Fruit fly (Drosophila melanogaster) whole organism, embryonic: ENCODE data around the gene Mrgn1.

Experiments used
- Adf1 ChIP-seq: fragments of 200-800 bp; sonication (Bioruptor generic); IDR thresholded peaks from 2 replicates; pipeline ENCODE4 v1.3.6; 2022; ENCODE audit warnings: missing biosample characterization, missing genetic modification characterization
- Aef1 ChIP-seq: fragments of 200-800 bp; sonication (Bioruptor generic); IDR thresholded peaks from 3 replicates; pipeline ENCODE4 v1.3.6; 2022; ENCODE audit warnings: missing biosample characterization, missing genetic modification characterization
- BEAF-32 ChIP-seq: fragments of 200-800 bp; sonication (Bioruptor generic); optimal IDR thresholded peaks from 3 replicates; lab custom pipeline; 2017; ENCODE audit warnings: missing biosample characterization, missing genetic modification characterization, mild to moderate bottlenecking, moderate library complexity, missing genetic modification reagents
- CG10274 ChIP-seq: fragments of 200-800 bp; sonication (Bioruptor generic); optimal IDR thresholded peaks from 3 replicates; lab custom pipeline; 2017; ENCODE audit warnings: missing biosample characterization, mild to moderate bottlenecking, missing genetic modification characterization
- CG11247 ChIP-seq: fragments of 200-800 bp; sonication (Bioruptor generic); IDR thresholded peaks from 2 replicates; pipeline ENCODE4 v1.3.6; 2022; ENCODE audit warnings: missing biosample characterization, missing genetic modification characterization
- CG11504 ChIP-seq: fragments of 200-800 bp; sonication (Bioruptor generic); optimal IDR thresholded peaks from 3 replicates; lab custom pipeline; 2019; ENCODE audit warnings: missing biosample characterization, mild to moderate bottlenecking, missing genetic modification characterization, moderate library complexity
- CG11695 ChIP-seq: fragments of 200-800 bp; sonication (Bioruptor generic); IDR thresholded peaks from 3 replicates; pipeline ENCODE4 v1.3.6; 2022; ENCODE audit warnings: missing biosample characterization, missing genetic modification characterization
- CG12391 ChIP-seq: fragments of 200-800 bp; sonication (Bioruptor generic); optimal IDR thresholded peaks from 3 replicates; lab custom pipeline; 2018; ENCODE audit warnings: missing biosample characterization, mild to moderate bottlenecking, missing genetic modification characterization, moderate library complexity
- CG12659 ChIP-seq: fragments of 200-800 bp; sonication (Bioruptor generic); optimal IDR thresholded peaks from 3 replicates; lab custom pipeline; 2017; ENCODE audit warnings: mild to moderate bottlenecking, missing biosample characterization, missing genetic modification reagents, missing genetic modification characterization
- CG13775 ChIP-seq: fragments of 200-800 bp; sonication (Bioruptor generic); optimal IDR thresholded peaks from 3 replicates; lab custom pipeline; 2017; ENCODE audit warnings: missing biosample characterization, mild to moderate bottlenecking, missing genetic modification characterization
- CG14441 ChIP-seq: fragments of 200-800 bp; sonication (Bioruptor generic); IDR thresholded peaks from 2 replicates; pipeline ENCODE4 v1.3.6; 2022; ENCODE audit warnings: missing biosample characterization, missing genetic modification characterization
- CG14965 ChIP-seq: fragments of 200-800 bp; sonication (Bioruptor generic); optimal IDR thresholded peaks from 2 replicates; lab custom pipeline; 2016; ENCODE audit warnings: missing biosample characterization, missing genetic modification characterization, borderline replicate concordance
- CG17612 ChIP-seq: fragments of 200-800 bp; sonication (Bioruptor generic); IDR thresholded peaks from 2 replicates; pipeline ENCODE4 v1.3.6; 2022; ENCODE audit warnings: missing biosample characterization, missing genetic modification characterization
- CG2116 ChIP-seq: fragments of 200-800 bp; sonication (Bioruptor generic); optimal IDR thresholded peaks from 3 replicates; lab custom pipeline; 2018; ENCODE audit warnings: missing biosample characterization, mild to moderate bottlenecking, missing genetic modification characterization
- CG2120 ChIP-seq: fragments of 200-800 bp; sonication (Bioruptor generic); optimal IDR thresholded peaks from 3 replicates; lab custom pipeline; 2016; ENCODE audit warnings: missing biosample characterization, missing genetic modification characterization
- CG2129 ChIP-seq: fragments of 200-800 bp; sonication (Bioruptor generic); IDR thresholded peaks from 2 replicates; pipeline ENCODE4 v1.3.6; 2022; ENCODE audit warnings: missing biosample characterization, missing genetic modification characterization; ENCODE audit not compliant: partially characterized antibody
- CG2678 ChIP-seq: fragments of 200-800 bp; sonication (Bioruptor generic); optimal IDR thresholded peaks from 3 replicates; lab custom pipeline; 2019; ENCODE audit warnings: missing biosample characterization, mild to moderate bottlenecking, missing genetic modification characterization, moderate library complexity
- CG2712 ChIP-seq: fragments of 200-800 bp; optimal IDR thresholded peaks from 3 replicates; lab custom pipeline; 2019; ENCODE audit warnings: missing biosample characterization, mild to moderate bottlenecking, missing genetic modification characterization, moderate library complexity
- CG32772 ChIP-seq: fragments of 200-800 bp; sonication (Bioruptor generic); IDR thresholded peaks from 2 replicates; pipeline ENCODE4 v1.3.6; 2022; ENCODE audit warnings: missing biosample characterization, missing genetic modification characterization
- CG3838 ChIP-seq: fragments of 200-800 bp; sonication (Bioruptor generic); optimal IDR thresholded peaks from 3 replicates; lab custom pipeline; 2016; ENCODE audit warnings: missing biosample characterization, missing genetic modification characterization
- CG4360 ChIP-seq: fragments of 200-800 bp; sonication (Bioruptor generic); IDR thresholded peaks from 2 replicates; pipeline ENCODE4 v1.3.6; 2022; ENCODE audit warnings: missing biosample characterization, missing genetic modification characterization
- CG4730 ChIP-seq: fragments of 200-800 bp; sonication (Bioruptor generic); IDR thresholded peaks from 2 replicates; pipeline ENCODE4 v1.3.6; 2022; ENCODE audit warnings: missing biosample characterization, missing genetic modification characterization
- CG4820 ChIP-seq: fragments of 200-800 bp; sonication (Bioruptor generic); optimal IDR thresholded peaks from 3 replicates; lab custom pipeline; 2016; ENCODE audit warnings: missing biosample characterization, missing genetic modification characterization
- CG5953 ChIP-seq: fragments of 200-800 bp; sonication (Bioruptor generic); IDR thresholded peaks from 2 replicates; pipeline ENCODE4 v1.3.6; 2022; ENCODE audit warnings: missing biosample characterization, missing genetic modification characterization
- CG6791 ChIP-seq: fragments of 200-800 bp; sonication (Bioruptor generic); IDR thresholded peaks from 3 replicates; pipeline ENCODE4 v1.3.6; 2022; ENCODE audit warnings: missing biosample characterization, missing genetic modification characterization; ENCODE audit not compliant: partially characterized antibody
- CG7928 ChIP-seq: fragments of 200-800 bp; sonication (Bioruptor generic); optimal IDR thresholded peaks from 2 replicates; lab custom pipeline; 2017; ENCODE audit warnings: missing biosample characterization, mild to moderate bottlenecking, missing genetic modification characterization
- CG8924 ChIP-seq: fragments of 200-800 bp; optimal IDR thresholded peaks from 3 replicates; lab custom pipeline; 2019; ENCODE audit warnings: missing biosample characterization, mild to moderate bottlenecking, missing genetic modification characterization, moderate library complexity
- CkIIα-i1 ChIP-seq: fragments of 200-800 bp; sonication (Bioruptor generic); IDR thresholded peaks from 2 replicates; pipeline ENCODE4 v1.3.6; 2022; ENCODE audit warnings: missing biosample characterization, missing genetic modification characterization
- Dip2 ChIP-seq: fragments of 200-800 bp; sonication (Bioruptor generic); IDR thresholded peaks from 2 replicates; pipeline ENCODE4 v1.3.6; 2022; ENCODE audit warnings: missing biosample characterization, missing genetic modification characterization
- Dip3 ChIP-seq: fragments of 200-800 bp; sonication (Bioruptor generic); optimal IDR thresholded peaks from 3 replicates; lab custom pipeline; 2016; ENCODE audit warnings: missing biosample characterization, missing genetic modification characterization
- Dref ChIP-seq: fragments of 200-800 bp; sonication (Bioruptor generic); IDR thresholded peaks from 2 replicates; pipeline ENCODE4 v1.3.6; 2022; ENCODE audit warnings: missing biosample characterization, missing genetic modification characterization
- Ets97D ChIP-seq: fragments of 200-800 bp; sonication (Bioruptor generic); optimal IDR thresholded peaks from 3 replicates; lab custom pipeline; 2016; ENCODE audit warnings: missing biosample characterization, missing genetic modification characterization
- H15 ChIP-seq: fragments of 200-800 bp; sonication (Bioruptor generic); IDR thresholded peaks from 3 replicates; pipeline ENCODE4 v1.3.6; 2022; ENCODE audit warnings: missing biosample characterization, missing genetic modification characterization
- NFAT ChIP-seq: fragments of 200-800 bp; sonication (Bioruptor generic); IDR thresholded peaks from 2 replicates; pipeline ENCODE4 v1.3.6; 2022; ENCODE audit warnings: missing biosample characterization, missing genetic modification characterization
- Nf-YA ChIP-seq: fragments of 200-800 bp; sonication (Bioruptor generic); IDR thresholded peaks from 2 replicates; pipeline ENCODE4 v1.3.6; 2022; ENCODE audit warnings: missing biosample characterization, missing genetic modification characterization
- Nf-YB ChIP-seq: fragments of 200-800 bp; sonication (Bioruptor generic); optimal IDR thresholded peaks from 3 replicates; lab custom pipeline; 2019; ENCODE audit warnings: missing biosample characterization, mild to moderate bottlenecking, missing genetic modification characterization, moderate library complexity
- Oaz ChIP-seq: fragments of 200-800 bp; sonication (Bioruptor generic); IDR thresholded peaks from 2 replicates; pipeline ENCODE4 v1.3.6; 2022; ENCODE audit warnings: missing biosample characterization, missing genetic modification characterization
- Taf1 ChIP-seq: fragments of 200-800 bp; sonication (Bioruptor generic); IDR thresholded peaks from 2 replicates; pipeline ENCODE4 v1.3.6; 2022; ENCODE audit warnings: missing biosample characterization, missing genetic modification characterization
- al ChIP-seq: fragments of 200-800 bp; sonication (Bioruptor generic); IDR thresholded peaks from 2 replicates; pipeline ENCODE4 v1.3.6; 2022; ENCODE audit warnings: missing biosample characterization, missing genetic modification characterization
- bcd ChIP-seq: fragments of 200-800 bp; sonication (Bioruptor generic); optimal IDR thresholded peaks from 2 replicates; lab custom pipeline; 2017; ENCODE audit warnings: missing biosample characterization, mild to moderate bottlenecking, missing genetic modification characterization
- chif ChIP-seq, 2 experiments: fragments of 200-800 bp; sonication (Bioruptor generic); optimal IDR thresholded peaks; 3 replicates each; lab custom pipeline; 2016; ENCODE audit warnings: missing biosample characterization in 2 of 2, missing genetic modification characterization in 2 of 2
- chm ChIP-seq: fragments of 200-800 bp; sonication (Bioruptor generic); IDR thresholded peaks from 2 replicates; pipeline ENCODE4 v1.3.6; 2022; ENCODE audit warnings: missing biosample characterization, missing genetic modification characterization
- esg ChIP-seq: fragments of 200-800 bp; sonication (Bioruptor generic); conservative IDR thresholded peaks from 2 replicates; pipeline ENCODE4 v1.3.6; 2022; ENCODE audit warnings: missing biosample characterization, missing genetic modification characterization
- lmd ChIP-seq: fragments of 200-800 bp; sonication (Bioruptor generic); IDR thresholded peaks from 2 replicates; pipeline ENCODE4 v1.3.6; 2022; ENCODE audit warnings: missing biosample characterization, missing genetic modification characterization
- pum ChIP-seq: fragments of 200-800 bp; sonication (Bioruptor generic); optimal IDR thresholded peaks from 2 replicates; lab custom pipeline; 2016; ENCODE audit warnings: missing biosample characterization, missing genetic modification characterization
- row ChIP-seq: fragments of 200-800 bp; sonication (Bioruptor generic); IDR thresholded peaks from 3 replicates; pipeline ENCODE4 v1.3.6; 2022; ENCODE audit warnings: missing biosample characterization, missing genetic modification characterization
- run ChIP-seq: fragments of 200-800 bp; sonication (Bioruptor generic); optimal IDR thresholded peaks from 3 replicates; lab custom pipeline; 2018; ENCODE audit warnings: missing biosample characterization, mild to moderate bottlenecking, missing genetic modification characterization
- slbo ChIP-seq: fragments of 200-800 bp; sonication (Bioruptor generic); IDR thresholded peaks from 2 replicates; pipeline ENCODE4 v1.3.6; 2022; ENCODE audit warnings: missing biosample characterization, missing genetic modification characterization
- stc ChIP-seq: fragments of 200-800 bp; sonication (Bioruptor generic); IDR thresholded peaks from 2 replicates; pipeline ENCODE4 v1.3.6; 2022; ENCODE audit warnings: missing biosample characterization, missing genetic modification characterization
- ttk ChIP-seq: fragments of 200-800 bp; sonication (Bioruptor generic); IDR thresholded peaks from 2 replicates; pipeline ENCODE4 v2.1.2; 2022; ENCODE audit warnings: missing biosample characterization, missing genetic modification characterization

Gene Mrgn1

dm6 chrX:13764397-13765119 lies 42.8 kb upstream of the Mrgn1 start (continued):
- TF ChIP-seq Nf-YA (0 out of 2 replicates have a peak, but pooled peaks have one; percentile 46), Adf1 (GFP tag; lab: Robert Waterston, UW) (no peak), CG14441 (peak; percentile 57), CG13775 (GFP tag; lab: Kevin White, UChicago) (peak; percentile 27), CG11695 (GFP tag; lab: Robert Waterston, UW) (peak; percentile 57; the same call in 1 of the 3 replicates), H15 (GFP tag; lab: Robert Waterston, UW) (0 out of 3 replicates have a peak, but pooled peaks have one; percentile 29), CG32772 (GFP tag; lab: Robert Waterston, UW) (peak; percentile 40), CG2712 (tag; lab: Kevin White, UChicago) (peak; percentile 66), ttk (GFP tag; lab: Robert Waterston, UW) (peak; percentile 57), run (tag; lab: Kevin White, UChicago) (peak; percentile 50), chm (GFP tag; lab: Robert Waterston, UW) (peak; percentile 28; the same call in 1 of the 2 replicates), Aef1 (GFP tag; lab: Robert Waterston, UW) (peak; percentile 37; the same call in 2 of the 3 replicates), CG10274 (GFP tag; lab: Kevin White, UChicago) (no peak), CkIIα-i1 (no peak), pum (GFP tag; lab: Kevin White, UChicago) (no peak), lmd (GFP tag; lab: Robert Waterston, UW) (peak; percentile 21; the same call in 1 of the 2 replicates), CG2129 (no peak), Nf-YB (GFP tag; lab: Kevin White, UChicago) (no peak), row (GFP tag; lab: Robert Waterston, UW) (peak; percentile 63), stc (GFP tag; lab: Robert Waterston, UW) (peak; percentile 15; the same call in 1 of the 2 replicates), CG12659 (GFP tag; lab: Kevin White, UChicago) (peak; percentile 38), CG2116 (peak; percentile 11), chif (GFP tag; optimal IDR thresholded peaks at IDR 0.05; lab: Kevin White, UChicago) (peak in 1 of 2 experiments; percentile 1), CG7928 (GFP tag; lab: Kevin White, UChicago) (no peak), Ets97D (GFP tag; lab: Kevin White, UChicago) (no peak), CG3838 (GFP tag; lab: Kevin White, UChicago) (no peak), CG6791 (GFP tag; lab: Robert Waterston, UW) (no peak), esg (GFP tag; lab: Robert Waterston, UW) (peak; percentile 41; the same call in 1 of the 2 replicates), CG14965 (GFP tag; lab: Kevin White, UChicago) (no peak), NFAT (GFP tag; lab: Robert Waterston, UW) (no peak), bcd (GFP tag; lab: Kevin White, UChicago) (peak; percentile 13), CG5953 (no peak), CG12391 (tag; lab: Kevin White, UChicago) (peak; percentile 62), CG8924 (tag; lab: Kevin White, UChicago) (peak; percentile 56), CG11247 (peak; percentile 19; the same call in 1 of the 2 replicates), CG17612 (GFP tag; lab: Robert Waterston, UW) (no peak), al (no peak), CG2678 (tag; lab: Kevin White, UChicago) (peak; percentile 63), CG4730 (GFP tag; lab: Robert Waterston, UW) (no peak), BEAF-32 (no peak), slbo (GFP tag; lab: Robert Waterston, UW) (0 out of 2 replicates have a peak, but pooled peaks have one; percentile 14), Oaz (GFP tag; lab: Robert Waterston, UW) (peak; percentile 46; the same call in 1 of the 2 replicates), Dref (GFP tag; lab: Robert Waterston, UW) (no peak), Dip2 (GFP tag; lab: Robert Waterston, UW) (no peak), CG11504 (tag; lab: Kevin White, UChicago) (peak; percentile 74), CG2120 (peak; percentile 31), CG4360 (no peak), Dip3 (no peak), CG4820 (GFP tag; lab: Kevin White, UChicago) (peak; percentile 34), Taf1 (GFP tag; lab: Robert Waterston, UW) (peak; percentile 27; the same call in 1 of the 2 replicates)
